Worm (Caenorhabditis elegans): ENCODE measurements around the gene Y75B7B.2.

DNA sequence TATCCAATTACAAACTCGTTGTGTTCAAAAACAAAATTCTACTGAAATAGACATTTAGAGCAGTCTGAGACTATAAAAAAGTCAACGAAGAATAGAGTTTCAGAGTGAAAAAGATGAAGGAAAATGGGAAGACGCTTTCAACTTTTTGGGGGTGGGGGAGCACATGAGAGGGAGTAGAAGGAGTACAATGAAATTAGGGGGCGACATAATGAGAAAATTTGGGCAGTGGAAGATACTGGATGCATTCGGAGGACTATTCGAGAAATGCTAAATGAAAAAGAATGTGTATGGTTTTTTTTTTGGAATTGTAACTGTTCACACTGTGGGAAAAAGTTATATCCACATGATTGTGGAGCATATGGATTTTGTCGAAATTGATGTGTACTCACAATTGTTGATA lies 37.5 kb upstream of the Y75B7B.2 start:
- no peak for TF ChIP-seq W03F9.2 (tag; optimal IDR thresholded peaks at IDR 0.05)
- no peak for TF ChIP-seq him-1 (tag; optimal IDR thresholded peaks at IDR 0.05)
- TF ChIP-seq dao-5 (tag; optimal IDR thresholded peaks at IDR 0.05): no peak
